Worm (Caenorhabditis elegans): ENCODE results near the gene pqn-78.
"Not testable (repeated sequence)": the region's sequence is repeated elsewhere in the genome, so short reads cannot be mapped to it uniquely, and the experiment has no call there.

Gene pqn-78

ce11 chrIV:15594935-15595620 is at the start of gene pqn-78, which contains the start of gene pqn-79:
Gene pqn-78, minus strand, starts transcription at chrIV:15595035.
Gene pqn-79, plus strand, starts transcription at chrIV:15595570.
- TF ChIP-seq nhr-111 (GFP tag; optimal IDR thresholded peaks at IDR 0.05); madf-5 (GFP tag; IDR thresholded peaks at IDR 0.05); Y75B8A.6 (GFP tag; IDR thresholded peaks at IDR 0.05): not testable (repeated sequence)

- TF ChIP-seq nhr-48 (tag; optimal IDR thresholded peaks at IDR 0.05); F10B5.3 (tag; optimal IDR thresholded peaks at IDR 0.05); Y105C5A.15 (GFP tag; IDR thresholded peaks at IDR 0.05): not testable (repeated sequence)
Observed at ce11 chrIV:15641699-15642098, 46.9 kb upstream of the pqn-78 start, which contains the start of gene Y105C5A.12. Gene Y105C5A.12, minus strand, starts transcription at chrIV:15641799.

- peak; percentile 88 for TF ChIP-seq pqm-1 (tag; optimal IDR thresholded peaks at IDR 0.05)
- no peak for TF ChIP-seq nhr-6 (tag; optimal IDR thresholded peaks at IDR 0.05)
- TF ChIP-seq sdz-12 (GFP tag; optimal IDR thresholded peaks at IDR 0.05) = no peak
- peak; percentile 39 for TF ChIP-seq hlh-11 (tag; optimal IDR thresholded peaks at IDR 0.05)
- TF ChIP-seq lin-1 (GFP tag; IDR thresholded peaks at IDR 0.05) = peak; percentile 89
- TF ChIP-seq Y105C5A.15 (GFP tag; IDR thresholded peaks at IDR 0.05) = no peak
- TF ChIP-seq snpc-4 (tag; optimal IDR thresholded peaks at IDR 0.05) = no peak
- TF ChIP-seq ceh-20 (GFP tag; IDR thresholded peaks at IDR 0.05) = no peak
- no peak for TF ChIP-seq daf-16 (GFP tag; optimal IDR thresholded peaks at IDR 0.05)
- TF ChIP-seq daf-16 (tag; optimal IDR thresholded peaks at IDR 0.05) = peak; percentile 58
- peak; percentile 72 for TF ChIP-seq nhr-28 (tag; optimal IDR thresholded peaks at IDR 0.05)
- TF ChIP-seq dmd-6 (GFP tag; IDR thresholded peaks at IDR 0.05) = peak; percentile 79
Observed at ce11 chrIV:15640852-15641251, 46.0 kb upstream of the pqn-78 start, which contains the start of gene Y105C5A.13. Gene Y105C5A.13, plus strand, starts transcription at chrIV:15641231.

ce11 chrIV:15639223-15639622 is 44.4 kb upstream of the pqn-78 start:
- TF ChIP-seq daf-12 (tag; optimal IDR thresholded peaks at IDR 0.05) (no peak), zip-2 (tag; optimal IDR thresholded peaks at IDR 0.05) (no peak), aha-1 (tag) (peak; percentile 91), hlh-11 (tag; optimal IDR thresholded peaks at IDR 0.05) (no peak), set-16 (GFP tag; IDR thresholded peaks at IDR 0.05) (no peak), nhr-11 (tag; optimal IDR thresholded peaks at IDR 0.05) (no peak), spr-1 (tag; optimal IDR thresholded peaks at IDR 0.05) (no peak)

- not testable (repeated sequence) for TF ChIP-seq nhr-237 (tag; optimal IDR thresholded peaks at IDR 0.05); nhr-77 (tag; optimal IDR thresholded peaks at IDR 0.05); nhr-111 (GFP tag; optimal IDR thresholded peaks at IDR 0.05)
Observed at ce11 chrIV:15635462-15635861, 40.6 kb upstream of the pqn-78 start, which contains the start of gene Y105C5A.10. Gene Y105C5A.10, plus strand, starts transcription at chrIV:15635762.

- not testable (repeated sequence) for TF ChIP-seq Y105C5A.15, lin-1, mdt-29 (GFP tag; IDR thresholded peaks at IDR 0.05)
Observed at ce11 chrIV:15634240-15634789, 39.5 kb upstream of the pqn-78 start, which contains the start of gene Y105C5A.1274. Gene Y105C5A.1274, plus strand, starts transcription at chrIV:15634739.

ce11 chrIV:15631217-15631616 is 36.4 kb upstream of the pqn-78 start, which contains the start of gene Y105C5A.9:
Gene Y105C5A.9, plus strand, starts transcription at chrIV:15631517.
- TF ChIP-seq F44E2.7 (GFP tag; IDR thresholded peaks at IDR 0.05) (no peak), nhr-77 (tag; optimal IDR thresholded peaks at IDR 0.05) (no peak), dmd-6 (GFP tag; IDR thresholded peaks at IDR 0.05) (no peak), R02D3.7 (tag; optimal IDR thresholded peaks at IDR 0.05) (no peak), ces-1 (GFP tag; optimal IDR thresholded peaks at IDR 0.05) (no peak), tag-97 (GFP tag; IDR thresholded peaks at IDR 0.05) (no peak), zag-1 (tag; optimal IDR thresholded peaks at IDR 0.05) (no peak), daf-19 (GFP tag; conservative IDR thresholded peaks at IDR 0.05) (no peak), T26A8.4 (GFP tag; IDR thresholded peaks at IDR 0.05) (no peak)
